Worm (Caenorhabditis elegans) whole organism, L3 larva: ENCODE measurements around the gene F59B1.2.

Source experiments
- R02D3.7 ChIP-seq: fragments of 150-350 bp; optimal IDR thresholded peaks from 2 replicates; lab custom pipeline; 2014; ENCODE audit warnings: missing biosample characterization, missing genetic modification characterization
- ZK546.5 ChIP-seq: sonication (generic microtip); optimal IDR thresholded peaks from 2 replicates; lab custom pipeline; 2017; ENCODE audit warnings: missing biosample characterization, missing genetic modification characterization
- aly-2 ChIP-seq: fragments of 150-350 bp; optimal IDR thresholded peaks from 2 replicates; lab custom pipeline; 2014; ENCODE audit warnings: missing biosample characterization, missing genetic modification characterization
- ama-1 ChIP-seq: fragments of 150-350 bp; optimal IDR thresholded peaks from 2 replicates; lab custom pipeline; 2018
- ceh-16 ChIP-seq: sonication (generic microtip); optimal IDR thresholded peaks from 2 replicates; lab custom pipeline; 2017; ENCODE audit warnings: missing biosample characterization, missing genetic modification characterization
- ceh-28 ChIP-seq: fragments of 150-350 bp; optimal IDR thresholded peaks from 2 replicates; lab custom pipeline; 2014; ENCODE audit warnings: missing biosample characterization, missing genetic modification reagents, missing genetic modification characterization
- ceh-82 ChIP-seq: fragments of 150-350 bp; optimal IDR thresholded peaks from 2 replicates; lab custom pipeline; 2014; ENCODE audit warnings: missing biosample characterization, missing genetic modification characterization
- ceh-9 ChIP-seq: sonication (generic microtip); optimal IDR thresholded peaks from 2 replicates; lab custom pipeline; 2018; ENCODE audit warnings: missing biosample characterization, missing genetic modification characterization
- daf-12 ChIP-seq: fragments of 150-350 bp; optimal IDR thresholded peaks from 2 replicates; lab custom pipeline; 2014; ENCODE audit warnings: missing biosample characterization, missing genetic modification reagents, missing genetic modification characterization
- egl-27 ChIP-seq: sonication (generic microtip); optimal IDR thresholded peaks from 4 replicates; lab custom pipeline; 2017; ENCODE audit warnings: missing biosample characterization, missing genetic modification reagents, missing genetic modification characterization
- egl-5 ChIP-seq: fragments of 150-350 bp; optimal IDR thresholded peaks from 2 replicates; lab custom pipeline; 2017; ENCODE audit warnings: missing biosample characterization, missing genetic modification reagents, missing genetic modification characterization, inconsistent platforms
- elt-1 ChIP-seq: fragments of 150-350 bp; optimal IDR thresholded peaks from 2 replicates; lab custom pipeline; 2014; ENCODE audit warnings: missing biosample characterization, missing genetic modification characterization
- elt-2 ChIP-seq: sonication (generic microtip); optimal IDR thresholded peaks from 2 replicates; lab custom pipeline; 2016; ENCODE audit warnings: missing genetic modification reagents, mild to moderate bottlenecking, missing genetic modification characterization, missing compliant biosample characterization
- elt-3 ChIP-seq, 3 experiments: fragments of 150-350 bp in 1 of 3; sonication (generic microtip) in 2 of 3; optimal IDR thresholded peaks; 2 replicates in 2 of 3; 4 replicates in 1 of 3; lab custom pipeline; 2014 to 2017; ENCODE audit warnings: missing biosample characterization in 3 of 3, missing genetic modification characterization in 3 of 3
- eor-1 ChIP-seq, 2 experiments: fragments of 150-350 bp; optimal IDR thresholded peaks; 2 replicates each; lab custom pipeline; 2014 to 2018; ENCODE audit warnings: missing biosample characterization in 2 of 2, missing genetic modification characterization in 2 of 2
- fkh-10 ChIP-seq: sonication (generic microtip); optimal IDR thresholded peaks from 2 replicates; lab custom pipeline; 2017; ENCODE audit warnings: missing biosample characterization, missing genetic modification reagents, missing genetic modification characterization
- fkh-2 ChIP-seq: fragments of 150-350 bp; optimal IDR thresholded peaks from 2 replicates; lab custom pipeline; 2014; ENCODE audit warnings: missing biosample characterization, missing genetic modification reagents, missing genetic modification characterization
- fos-1 ChIP-seq: fragments of 150-350 bp; optimal IDR thresholded peaks from 2 replicates; lab custom pipeline; 2014; ENCODE audit warnings: missing biosample characterization, missing genetic modification characterization
- hmg-11 ChIP-seq: sonication (generic microtip); optimal IDR thresholded peaks from 2 replicates; lab custom pipeline; 2016; ENCODE audit warnings: missing genetic modification characterization, missing compliant biosample characterization
- jun-1 ChIP-seq: fragments of 150-350 bp; optimal IDR thresholded peaks from 2 replicates; lab custom pipeline; 2014; ENCODE audit warnings: missing biosample characterization, missing genetic modification reagents, missing genetic modification characterization
- lin-15B ChIP-seq: fragments of 150-350 bp; optimal IDR thresholded peaks from 2 replicates; lab custom pipeline; 2014; ENCODE audit warnings: missing biosample characterization, missing genetic modification characterization
- lsy-12 ChIP-seq: sonication (generic microtip); optimal IDR thresholded peaks from 2 replicates; lab custom pipeline; 2016; ENCODE audit warnings: mild to moderate bottlenecking, missing genetic modification characterization, missing compliant biosample characterization
- mdl-1 ChIP-seq: fragments of 150-350 bp; optimal IDR thresholded peaks from 2 replicates; lab custom pipeline; 2014; ENCODE audit warnings: missing biosample characterization, missing genetic modification characterization
- mml-1 ChIP-seq: fragments of 150-350 bp; sonication (generic microtip); optimal IDR thresholded peaks from 3 replicates; lab custom pipeline; 2014; ENCODE audit warnings: missing biosample characterization, missing genetic modification characterization
- nfya-1 ChIP-seq: sonication (generic microtip); optimal IDR thresholded peaks from 2 replicates; lab custom pipeline; 2017; ENCODE audit warnings: missing genetic modification characterization, mild to moderate bottlenecking, missing compliant biosample characterization, antibody characterized with exemption, moderate library complexity; ENCODE audit not compliant: insufficient read depth
- nhr-12 ChIP-seq: fragments of 150-350 bp; optimal IDR thresholded peaks from 2 replicates; lab custom pipeline; 2014; ENCODE audit warnings: missing biosample characterization, missing genetic modification characterization
- nhr-23 ChIP-seq: fragments of 150-350 bp; optimal IDR thresholded peaks from 2 replicates; lab custom pipeline; 2014; ENCODE audit warnings: missing biosample characterization, missing genetic modification reagents, missing genetic modification characterization
- nhr-237 ChIP-seq: fragments of 150-350 bp; optimal IDR thresholded peaks from 2 replicates; lab custom pipeline; 2014; ENCODE audit warnings: missing biosample characterization, missing genetic modification characterization
- nhr-43 ChIP-seq: sonication (generic microtip); optimal IDR thresholded peaks from 2 replicates; lab custom pipeline; 2016; ENCODE audit warnings: mild to moderate bottlenecking, missing genetic modification characterization, missing compliant biosample characterization; ENCODE audit not compliant: poor library complexity, severe bottlenecking
- nhr-67 ChIP-seq: fragments of 150-350 bp; optimal IDR thresholded peaks from 2 replicates; lab custom pipeline; 2014; ENCODE audit warnings: missing biosample characterization, missing genetic modification characterization
- pha-4 ChIP-seq: fragments of 150-350 bp; optimal IDR thresholded peaks from 2 replicates; lab custom pipeline; 2014; ENCODE audit warnings: missing biosample characterization, missing genetic modification reagents, missing genetic modification characterization
- pqm-1 ChIP-seq: fragments of 150-350 bp; optimal IDR thresholded peaks from 2 replicates; lab custom pipeline; 2017; ENCODE audit warnings: missing biosample characterization, missing genetic modification characterization, inconsistent platforms
- sea-2 ChIP-seq: fragments of 150-350 bp; sonication (generic microtip); optimal IDR thresholded peaks from 4 replicates; lab custom pipeline; 2014; ENCODE audit warnings: missing biosample characterization, missing genetic modification reagents, missing genetic modification characterization
- snpc-4 ChIP-seq: fragments of 150-350 bp; optimal IDR thresholded peaks from 2 replicates; lab custom pipeline; 2014; ENCODE audit warnings: missing biosample characterization, missing genetic modification characterization
- tbx-2 ChIP-seq: sonication (generic microtip); optimal IDR thresholded peaks from 2 replicates; lab custom pipeline; 2016; ENCODE audit warnings: mild to moderate bottlenecking, missing genetic modification characterization, missing compliant biosample characterization
- unc-39 ChIP-seq: sonication (generic microtip); optimal IDR thresholded peaks from 4 replicates; lab custom pipeline; 2017; ENCODE audit warnings: missing biosample characterization, missing genetic modification characterization
- unc-62 ChIP-seq: fragments of 150-350 bp; sonication (generic microtip); optimal IDR thresholded peaks from 4 replicates; lab custom pipeline; 2014; ENCODE audit warnings: missing biosample characterization, missing genetic modification reagents, missing genetic modification characterization
- zag-1 ChIP-seq: fragments of 150-350 bp; optimal IDR thresholded peaks from 2 replicates; lab custom pipeline; 2014; ENCODE audit warnings: missing biosample characterization, missing genetic modification characterization
- ztf-11 ChIP-seq: fragments of 150-350 bp; optimal IDR thresholded peaks from 2 replicates; lab custom pipeline; 2014; ENCODE audit warnings: missing biosample characterization, missing genetic modification characterization
- ztf-4 ChIP-seq: fragments of 150-350 bp; optimal IDR thresholded peaks from 2 replicates; lab custom pipeline; 2014; ENCODE audit warnings: missing biosample characterization, missing genetic modification characterization

Gene F59B1.2

DNA sequence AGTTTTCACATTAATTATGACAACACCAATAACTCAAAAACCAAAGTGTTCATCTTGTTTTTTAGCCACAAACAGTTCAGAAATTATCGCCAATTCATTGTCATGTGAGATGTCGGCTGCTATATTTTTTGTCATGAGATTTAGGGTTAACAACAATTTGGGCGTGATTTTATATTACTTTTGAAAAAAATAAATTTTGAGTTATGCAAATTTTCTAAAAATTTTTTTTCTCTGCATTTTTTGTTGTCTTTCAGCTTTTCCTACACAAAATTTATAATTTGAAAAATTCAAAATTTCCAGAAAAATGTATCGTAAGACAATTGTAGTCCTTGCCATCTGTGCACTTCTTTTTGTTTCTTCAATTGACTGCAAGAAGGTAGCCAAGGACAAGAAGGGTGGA lies at the start of gene F59B1.2:
F59B1.2 (plus strand) TSS at position 301 of the 400 bp plus-strand sequence.
- TF ChIP-seq nhr-43 (tag; lab: Kevin White, UChicago) (no peak), elt-1 (no peak), mdl-1 (tag; lab: Kevin White, UChicago) (no peak), fos-1 (tag; lab: Kevin White, UChicago) (no peak), ztf-4 (tag; lab: Kevin White, UChicago) (no peak), nhr-237 (tag; lab: Kevin White, UChicago) (no peak), fkh-2 (no peak), elt-3 (tag; optimal IDR thresholded peaks at IDR 0.05; lab: Kevin White, UChicago) (no peak), unc-39 (tag; lab: Kevin White, UChicago) (no peak)

ce11 chrV:3583622-3584021 lies 49.5 kb upstream of the F59B1.2 start:
- TF ChIP-seq egl-5 (tag; lab: Kevin White, UChicago): no peak
- TF ChIP-seq ceh-82 (tag; lab: Kevin White, UChicago): no peak
- TF ChIP-seq unc-39 (tag; lab: Kevin White, UChicago): no peak
- no peak for TF ChIP-seq sea-2 (GFP tag; lab: Kevin White, UChicago)
- TF ChIP-seq eor-1 (tag; optimal IDR thresholded peaks at IDR 0.05; lab: Kevin White, UChicago): no peak
- no peak for TF ChIP-seq ztf-4 (tag; lab: Kevin White, UChicago)
- no peak for TF ChIP-seq lin-15B (tag; lab: Kevin White, UChicago)
- TF ChIP-seq nhr-23 (tag; lab: Kevin White, UChicago): no peak
- no peak for TF ChIP-seq elt-1
- no peak for TF ChIP-seq fkh-10
- TF ChIP-seq elt-3 (tag; optimal IDR thresholded peaks at IDR 0.05; lab: Kevin White, UChicago): no peak
- no peak for TF ChIP-seq snpc-4 (tag; lab: Kevin White, UChicago)
- no peak for TF ChIP-seq ceh-16 (tag; lab: Kevin White, UChicago)
- no peak for TF ChIP-seq ama-1 (lab: Kevin White, UChicago)
- no peak for TF ChIP-seq nfya-1 (tag; lab: Kevin White, UChicago)
- no peak for TF ChIP-seq nhr-12

- TF ChIP-seq ama-1 (lab: Kevin White, UChicago) (peak; percentile 15), R02D3.7 (tag; lab: Kevin White, UChicago) (no peak), aly-2 (tag; lab: Kevin White, UChicago) (peak; percentile 49)
Observed at ce11 chrV:3585011-3585410, 48.1 kb upstream of the F59B1.2 start.

DNA sequence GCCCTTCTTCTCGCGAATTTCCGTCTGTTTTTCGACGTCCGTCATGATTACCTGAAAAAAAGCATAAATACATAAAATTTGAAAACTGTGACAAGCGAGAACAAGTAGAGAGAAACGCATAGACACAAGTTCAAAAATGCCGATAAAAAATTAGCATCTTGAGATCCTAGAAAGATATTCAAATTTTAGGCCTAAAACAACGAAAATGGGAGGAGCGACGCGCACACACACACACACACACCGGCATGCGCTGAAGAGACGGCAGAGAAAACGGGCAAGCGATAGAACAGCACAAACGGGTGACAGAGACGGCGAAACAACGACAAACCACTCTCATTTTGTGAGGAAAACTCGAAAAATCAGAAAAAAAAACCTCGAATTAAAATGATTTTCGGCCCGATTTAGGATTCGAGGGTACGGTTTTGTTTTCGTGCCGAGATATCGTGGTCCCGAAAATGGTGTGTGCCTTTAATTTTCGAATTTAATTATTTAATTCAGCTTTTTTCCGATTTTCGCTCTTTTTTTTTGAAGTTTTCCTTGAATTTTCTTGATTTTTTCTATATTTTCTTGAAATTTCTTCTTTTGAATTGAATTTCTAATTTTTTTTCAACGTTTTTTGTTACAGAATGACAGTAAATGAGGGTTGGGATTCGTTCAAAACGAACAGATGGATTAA lies 47.0 kb upstream of the F59B1.2 start, which contains the start of the genes rpl-11.1 and T22F3.2:
rpl-11.1 (minus strand) TSS at position 51 of the 676 bp plus-strand sequence.
T22F3.2 (plus strand) TSS at position 626 of the 676 bp plus-strand sequence.
- TF ChIP-seq hmg-11 (peak; percentile 25), ceh-9 (tag; lab: Kevin White, UChicago) (no peak), nhr-12 (no peak), nfya-1 (tag; lab: Kevin White, UChicago) (peak; percentile 47), pha-4 (tag; lab: Kevin White, UChicago) (peak; percentile 24)

ce11 chrV:3587633-3588032 lies 45.5 kb upstream of the F59B1.2 start:
- TF ChIP-seq nhr-12 (no peak), pqm-1 (tag; lab: Kevin White, UChicago) (peak; percentile 10), ztf-11 (no peak), fkh-2 (no peak), tbx-2 (no peak), nfya-1 (tag; lab: Kevin White, UChicago) (peak; percentile 33), snpc-4 (tag; lab: Kevin White, UChicago) (no peak), elt-2 (tag; lab: Kevin White, UChicago) (peak; percentile 20), sea-2 (GFP tag; lab: Kevin White, UChicago) (no peak), egl-27 (tag; lab: Kevin White, UChicago) (no peak), hmg-11 (peak; percentile 11), jun-1 (no peak), elt-3 (tag; optimal IDR thresholded peaks at IDR 0.05; lab: Kevin White, UChicago) (no peak), zag-1 (tag; lab: Kevin White, UChicago) (no peak), nhr-43 (tag; lab: Kevin White, UChicago) (peak; percentile 1), ZK546.5 (tag; lab: Kevin White, UChicago) (no peak), ztf-4 (tag; lab: Kevin White, UChicago) (no peak), unc-39 (tag; lab: Kevin White, UChicago) (no peak), ceh-9 (tag; lab: Kevin White, UChicago) (no peak), nhr-67 (tag; lab: Kevin White, UChicago) (no peak), egl-5 (tag; lab: Kevin White, UChicago) (no peak), lsy-12 (no peak), aly-2 (tag; lab: Kevin White, UChicago) (no peak), daf-12 (no peak), mdl-1 (tag; lab: Kevin White, UChicago) (no peak), mml-1 (no peak), pha-4 (tag; lab: Kevin White, UChicago) (peak; percentile 24), eor-1 (tag; optimal IDR thresholded peaks at IDR 0.05; lab: Kevin White, UChicago) (no peak), nhr-23 (tag; lab: Kevin White, UChicago) (peak; percentile 17), ama-1 (lab: Kevin White, UChicago) (no peak), ceh-28 (tag; lab: Kevin White, UChicago) (no peak), unc-62 (GFP tag; lab: Kevin White, UChicago) (no peak)
